Worm (Caenorhabditis elegans): ENCODE results near the gene bigr-1.

bigr-1 gene

ce11 chrII:11157660-11158059 is 23.8 kb upstream of the bigr-1 start:
- TF ChIP-seq him-1 (tag; optimal IDR thresholded peaks at IDR 0.05) (peak; percentile 31), dao-5 (tag; optimal IDR thresholded peaks at IDR 0.05) (peak; percentile 35), W03F9.2 (tag; optimal IDR thresholded peaks at IDR 0.05) (no peak)

ce11 chrII:11161675-11162074 is 19.8 kb upstream of the bigr-1 start:
- TF ChIP-seq dao-5 (tag; optimal IDR thresholded peaks at IDR 0.05): no peak

ce11 chrII:11162390-11162789 is 19.1 kb upstream of the bigr-1 start, which contains the start of gene ptr-13:
Gene ptr-13 (minus strand): TSS chrII:11162481.
- TF ChIP-seq dao-5 (tag; optimal IDR thresholded peaks at IDR 0.05): no peak
- TF ChIP-seq W03F9.2 (tag; optimal IDR thresholded peaks at IDR 0.05): no peak
- TF ChIP-seq him-1 (tag; optimal IDR thresholded peaks at IDR 0.05): no peak

ce11 chrII:11163291-11163690 is 18.2 kb upstream of the bigr-1 start:
- TF ChIP-seq W03F9.2 (tag; optimal IDR thresholded peaks at IDR 0.05) (no peak), dao-5 (tag; optimal IDR thresholded peaks at IDR 0.05) (no peak), him-1 (tag; optimal IDR thresholded peaks at IDR 0.05) (no peak)

ce11 chrII:11166414-11166813 is 15.0 kb upstream of the bigr-1 start:
- TF ChIP-seq dao-5 (tag; optimal IDR thresholded peaks at IDR 0.05) (no peak), him-1 (tag; optimal IDR thresholded peaks at IDR 0.05) (no peak), W03F9.2 (tag; optimal IDR thresholded peaks at IDR 0.05) (no peak)

- no peak for TF ChIP-seq dao-5 (tag; optimal IDR thresholded peaks at IDR 0.05)
- TF ChIP-seq W03F9.2 (tag; optimal IDR thresholded peaks at IDR 0.05): peak; percentile 43
These were observed 14.4 kb upstream of the bigr-1 start for ce11 chrII:11167039-11167438.

- TF ChIP-seq dao-5 (tag; optimal IDR thresholded peaks at IDR 0.05): no peak
- TF ChIP-seq him-1 (tag; optimal IDR thresholded peaks at IDR 0.05): no peak
- TF ChIP-seq W03F9.2 (tag; optimal IDR thresholded peaks at IDR 0.05): no peak
These were observed 6.1 kb upstream of the bigr-1 start for ce11 chrII:11175347-11175746.

ce11 chrII:11176441-11176840 is 5.0 kb upstream of the bigr-1 start:
- no peak for TF ChIP-seq him-1 (tag; optimal IDR thresholded peaks at IDR 0.05)
- no peak for TF ChIP-seq W03F9.2 (tag; optimal IDR thresholded peaks at IDR 0.05)
- no peak for TF ChIP-seq dao-5 (tag; optimal IDR thresholded peaks at IDR 0.05)

- TF ChIP-seq dao-5 (tag; optimal IDR thresholded peaks at IDR 0.05): no peak
- TF ChIP-seq him-1 (tag; optimal IDR thresholded peaks at IDR 0.05): no peak
- no peak for TF ChIP-seq W03F9.2 (tag; optimal IDR thresholded peaks at IDR 0.05)
These were observed 4.1 kb upstream of the bigr-1 start, which contains the start of gene F37H8.6 for ce11 chrII:11177376-11177775. Gene F37H8.6 (minus strand): TSS chrII:11177476.

ce11 chrII:11178737-11179136 is 2.7 kb upstream of the bigr-1 start:
- TF ChIP-seq W03F9.2 (tag; optimal IDR thresholded peaks at IDR 0.05): no peak
- no peak for TF ChIP-seq dao-5 (tag; optimal IDR thresholded peaks at IDR 0.05)
- no peak for TF ChIP-seq him-1 (tag; optimal IDR thresholded peaks at IDR 0.05)

ce11 chrII:11184757-11185341 is 3.4 kb downstream of the bigr-1 start, which contains the start of gene lir-3:
Gene lir-3 (minus strand): TSS chrII:11184807.
- no peak for TF ChIP-seq him-1 (tag; optimal IDR thresholded peaks at IDR 0.05)
- no peak for TF ChIP-seq dao-5 (tag; optimal IDR thresholded peaks at IDR 0.05)
- no peak for TF ChIP-seq W03F9.2 (tag; optimal IDR thresholded peaks at IDR 0.05)

- TF ChIP-seq him-1 (tag; optimal IDR thresholded peaks at IDR 0.05) (no peak), dao-5 (tag; optimal IDR thresholded peaks at IDR 0.05) (no peak), W03F9.2 (tag; optimal IDR thresholded peaks at IDR 0.05) (no peak)
These were observed 4.3 kb downstream of the bigr-1 start, which contains the start of gene sfxn-1.2 for ce11 chrII:11185728-11186127. Gene sfxn-1.2 (plus strand): TSS chrII:11186028.

ce11 chrII:11188026-11188425 is 6.6 kb downstream of the bigr-1 start, which contains the start of gene F37H8.5:
Gene F37H8.5 (plus strand): TSS chrII:11188206.
- TF ChIP-seq dao-5 (tag; optimal IDR thresholded peaks at IDR 0.05) (no peak), him-1 (tag; optimal IDR thresholded peaks at IDR 0.05) (no peak), W03F9.2 (tag; optimal IDR thresholded peaks at IDR 0.05) (no peak)

- TF ChIP-seq him-1 (tag; optimal IDR thresholded peaks at IDR 0.05) (no peak), W03F9.2 (tag; optimal IDR thresholded peaks at IDR 0.05) (no peak), dao-5 (tag; optimal IDR thresholded peaks at IDR 0.05) (no peak)
These were observed 11.0 kb downstream of the bigr-1 start for ce11 chrII:11192488-11192887.

ce11 chrII:11193523-11193922 is 12.1 kb downstream of the bigr-1 start:
- TF ChIP-seq dao-5 (tag; optimal IDR thresholded peaks at IDR 0.05) (no peak), W03F9.2 (tag; optimal IDR thresholded peaks at IDR 0.05) (no peak), him-1 (tag; optimal IDR thresholded peaks at IDR 0.05) (no peak)
